Worm (Caenorhabditis elegans) whole organism, mixed stage, embryonic: ENCODE results near the gene C18B2.5.

Experiments used
- cnd-1 ChIP-seq: fragments of 200-800 bp; sonication (Bioruptor generic); optimal IDR thresholded peaks from 2 replicates; lab custom pipeline; 2018; ENCODE audit warnings: mild to moderate bottlenecking, missing genetic modification characterization, missing compliant biosample characterization
- flh-1 ChIP-seq: fragments of 200-800 bp; sonication (Bioruptor generic); optimal IDR thresholded peaks from 2 replicates; lab custom pipeline; 2018; ENCODE audit warnings: mild to moderate bottlenecking, missing genetic modification characterization, moderate library complexity, missing compliant biosample characterization
- lin-13 ChIP-seq: fragments of 150-350 bp; optimal IDR thresholded peaks from 2 replicates; lab custom pipeline; 2014; ENCODE audit warnings: missing biosample characterization, missing genetic modification characterization
- mab-5 ChIP-seq: fragments of 150-350 bp; optimal IDR thresholded peaks from 2 replicates; lab custom pipeline; 2014; ENCODE audit warnings: missing biosample characterization, missing genetic modification characterization
- pha-4 ChIP-seq: fragments of 150-350 bp; optimal IDR thresholded peaks from 2 replicates; lab custom pipeline; 2018; ENCODE audit warnings: missing biosample characterization, missing genetic modification reagents, missing genetic modification characterization
- zip-8 ChIP-seq: fragments of 150-350 bp; optimal IDR thresholded peaks from 2 replicates; lab custom pipeline; 2014; ENCODE audit warnings: missing biosample characterization, missing genetic modification characterization

DNA sequence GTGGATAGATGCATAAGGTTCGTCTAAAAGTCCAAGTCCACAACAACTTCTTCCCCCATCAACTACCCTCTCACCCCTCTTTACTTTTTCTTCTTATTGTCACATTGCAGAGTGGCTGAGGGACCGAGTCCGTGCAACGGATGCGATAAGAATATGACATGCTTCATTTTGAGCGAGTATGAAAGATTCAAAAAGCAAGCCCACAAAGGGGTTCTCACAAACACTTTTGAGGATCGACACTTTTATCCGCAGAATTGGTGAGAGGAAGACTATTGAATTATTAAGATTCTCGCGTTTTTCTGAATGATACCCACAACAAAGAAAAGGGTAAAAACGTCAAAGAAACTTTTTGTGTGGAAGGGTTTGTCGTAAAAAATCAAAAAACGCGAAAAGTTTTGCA lies 14.7 kb upstream of the C18B2.5 start:
- no peak for TF ChIP-seq lin-13
- TF ChIP-seq zip-8 (tag; lab: Kevin White, UChicago) = no peak
- no peak for TF ChIP-seq pha-4
- TF ChIP-seq cnd-1 = no peak
- TF ChIP-seq flh-1 (GFP tag; lab: Kevin White, UChicago) = no peak
- no peak for TF ChIP-seq mab-5 (tag; lab: Kevin White, UChicago)
